Worm (Caenorhabditis elegans): ENCODE measurements around the gene msp-3.

DNA sequence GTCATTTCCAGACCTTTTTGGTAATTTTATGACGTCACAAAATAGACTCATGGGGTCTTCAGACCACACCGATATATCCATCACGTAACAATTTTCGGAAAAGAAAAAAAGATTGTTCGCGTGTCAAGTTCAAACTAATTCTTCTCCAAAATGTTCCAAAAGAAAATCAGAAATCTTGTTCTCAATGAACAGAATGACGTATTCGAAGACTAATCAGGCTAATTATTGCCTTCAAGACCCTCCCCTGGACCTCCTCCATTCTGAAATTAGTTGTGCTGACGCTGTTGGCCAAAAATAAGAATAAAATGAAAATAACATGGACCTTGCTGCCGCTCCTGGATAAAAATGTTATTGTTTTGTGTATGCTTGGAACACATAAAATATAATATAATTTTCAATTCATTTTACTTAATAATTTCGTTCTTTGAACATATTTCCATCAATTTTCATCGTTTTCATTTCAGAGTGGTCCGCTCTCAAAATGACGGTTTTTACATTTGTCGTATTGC, 3.8 kb upstream of the msp-3 start, which contains the start of gene F26G1.15:
- TF ChIP-seq lin-13 (tag; optimal IDR thresholded peaks at IDR 0.05): no peak
- no peak for TF ChIP-seq ceh-83 (GFP tag; optimal IDR thresholded peaks at IDR 0.05)
- TF ChIP-seq nhr-12 (tag; optimal IDR thresholded peaks at IDR 0.05): no peak

Measured in whole organism, mixed stage, embryonic.